Fruit fly (Drosophila melanogaster): ENCODE data around the gene CG33061.

Gene CG33061

dm6 chr3L:16339463-16339862 lies 9.9 kb downstream of the CG33061 start (continued):
- TF ChIP-seq CG1529 (GFP tag; optimal IDR thresholded peaks at IDR 0.05) (no peak), D19A (tag; optimal IDR thresholded peaks at IDR 0.05) (no peak), dysf (GFP tag; IDR thresholded peaks at IDR 0.05) (no peak), CG4360 (GFP tag; IDR thresholded peaks at IDR 0.05) (no peak), sisA (GFP tag; IDR thresholded peaks at IDR 0.05) (no peak), z (GFP tag; IDR thresholded peaks at IDR 0.05) (no peak), B-H2 (GFP tag; optimal IDR thresholded peaks at IDR 0.05) (no peak), ci (GFP tag; IDR thresholded peaks at IDR 0.05) (0 out of 3 replicates have a peak, but pooled peaks have one; percentile 9), NC2α (GFP tag; optimal IDR thresholded peaks at IDR 0.05) (no peak), CG12659 (GFP tag; optimal IDR thresholded peaks at IDR 0.05) (no peak), dm (GFP tag; optimal IDR thresholded peaks at IDR 0.05) (no peak), fd96Cb (tag; optimal IDR thresholded peaks at IDR 0.05) (peak; percentile 0), vnd (GFP tag; IDR thresholded peaks at IDR 0.05; ENCODE audit: partially characterized antibody) (no peak), Dll (GFP tag; IDR thresholded peaks at IDR 0.05; ENCODE audit: partially characterized antibody) (no peak), Fer1 (GFP tag; optimal IDR thresholded peaks at IDR 0.05) (no peak), cato (GFP tag; optimal IDR thresholded peaks at IDR 0.05; ENCODE audit: borderline replicate concordance) (no peak), Fer3 (tag; optimal IDR thresholded peaks at IDR 0.05) (no peak)

dm6 chr3L:16339873-16340272 lies 10.3 kb downstream of the CG33061 start:
- TF ChIP-seq lbe (GFP tag; optimal IDR thresholded peaks at IDR 0.05): no peak
- TF ChIP-seq kah (GFP tag; optimal IDR thresholded peaks at IDR 0.05): no peak
- peak; percentile 16 for TF ChIP-seq oc (tag; optimal IDR thresholded peaks at IDR 0.05)
- TF ChIP-seq Blimp-1 (GFP tag; optimal IDR thresholded peaks at IDR 0.05): peak; percentile 98

dm6 chr3L:16346023-16346422 lies 16.4 kb downstream of the CG33061 start, which contains the start of gene CG33257:
Gene CG33257, plus strand, starts transcription at chr3L:16346323.
- TF ChIP-seq lilli (GFP tag; optimal IDR thresholded peaks at IDR 0.05) (no peak), stc (GFP tag; IDR thresholded peaks at IDR 0.05) (no peak), Lhr (GFP tag; optimal IDR thresholded peaks at IDR 0.05) (no peak), CG12071 (GFP tag; optimal IDR thresholded peaks at IDR 0.05) (no peak), Dbx (GFP tag; IDR thresholded peaks at IDR 0.05) (no peak), so (GFP tag; IDR thresholded peaks at IDR 0.05) (no peak), CG15601 (tag; optimal IDR thresholded peaks at IDR 0.05) (no peak), CG18619 (GFP tag; optimal IDR thresholded peaks at IDR 0.05) (no peak), sisA (GFP tag; IDR thresholded peaks at IDR 0.05) (no peak), tio (GFP tag; optimal IDR thresholded peaks at IDR 0.05) (no peak), CG6175 (GFP tag; IDR thresholded peaks at IDR 0.05) (no peak), CG5180 (GFP tag; optimal IDR thresholded peaks at IDR 0.05) (no peak), CG32772 (GFP tag; IDR thresholded peaks at IDR 0.05) (no peak), CG12942 (GFP tag; optimal IDR thresholded peaks at IDR 0.05) (no peak), salm (tag; optimal IDR thresholded peaks at IDR 0.05) (no peak)

dm6 chr3L:16347914-16348313 lies 18.3 kb downstream of the CG33061 start, which contains the start of gene mRpS34:
Gene mRpS34, plus strand, starts transcription at chr3L:16348074.
- TF ChIP-seq CG7271 (tag; optimal IDR thresholded peaks at IDR 0.05): no peak
- peak; percentile 51 for TF ChIP-seq YL-1 (GFP tag; optimal IDR thresholded peaks at IDR 0.05)
- no peak for TF ChIP-seq sima (GFP tag; optimal IDR thresholded peaks at IDR 0.05)
- TF ChIP-seq MBD-R2 (GFP tag; IDR thresholded peaks at IDR 0.05): peak; percentile 74
- TF ChIP-seq Dp (GFP tag; optimal IDR thresholded peaks at IDR 0.05): peak; percentile 66
- no peak for TF ChIP-seq so (GFP tag; IDR thresholded peaks at IDR 0.05)
- peak; percentile 66 for TF ChIP-seq E2f2 (GFP tag; IDR thresholded peaks at IDR 0.05)
- peak; percentile 89 for TF ChIP-seq Myb (GFP tag; optimal IDR thresholded peaks at IDR 0.05)
- peak; percentile 39 for TF ChIP-seq Med (GFP tag)
- TF ChIP-seq gce (GFP tag; IDR thresholded peaks at IDR 0.05): no peak
- peak; percentile 31 to 87 for TF ChIP-seq crp (GFP tag; optimal IDR thresholded peaks at IDR 0.05)
- TF ChIP-seq CoRest (tag; optimal IDR thresholded peaks at IDR 0.05): no peak
- TF ChIP-seq Tbp (GFP tag; optimal IDR thresholded peaks at IDR 0.05): no peak
- no peak for TF ChIP-seq tx (GFP tag; optimal IDR thresholded peaks at IDR 0.05)
- TF ChIP-seq ac (GFP tag; optimal IDR thresholded peaks at IDR 0.05): no peak
